Fruit fly (Drosophila melanogaster): ENCODE results near the gene CG42271.

Gene CG42271

DNA sequence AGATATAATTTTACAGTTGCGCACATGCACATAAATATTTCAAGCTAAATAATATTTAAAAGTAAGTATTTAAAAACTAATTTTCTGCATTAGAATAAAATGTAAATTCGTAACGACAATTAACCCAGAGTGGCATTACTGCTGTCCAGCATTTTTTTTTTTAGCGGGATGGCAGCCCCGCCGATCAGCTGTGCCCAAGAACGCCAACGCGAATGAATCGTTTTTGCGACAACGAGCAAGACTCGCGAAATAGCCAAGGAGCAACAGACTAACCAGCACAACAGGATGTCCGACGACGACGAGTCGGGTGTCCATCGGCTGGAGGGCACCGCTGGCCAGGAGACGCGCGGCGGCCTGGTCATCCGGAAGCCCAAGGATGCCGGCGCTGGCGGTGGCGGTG is 32.7 kb downstream of the CG42271 start, which contains the start of gene Prp16:
TSS of gene Prp16 (plus strand) at position 185 of the 400 bp plus-strand sequence.
- no peak for TF ChIP-seq Vsx2 (GFP tag; optimal IDR thresholded peaks at IDR 0.05; ENCODE audit: partially characterized antibody)
- TF ChIP-seq Hr83 (GFP tag; optimal IDR thresholded peaks at IDR 0.05; ENCODE audit: poor library complexity, severe bottlenecking): no peak
- no peak for TF ChIP-seq foxo (GFP tag; optimal IDR thresholded peaks at IDR 0.05)
- no peak for TF ChIP-seq brk (GFP tag; optimal IDR thresholded peaks at IDR 0.05)
- TF ChIP-seq dl (GFP tag; optimal IDR thresholded peaks at IDR 0.05; ENCODE audit: insufficient read depth in 1 of 2, partially characterized antibody in 2 of 2): no peak
- no peak for TF ChIP-seq usp (GFP tag; optimal IDR thresholded peaks at IDR 0.05)
- no peak for TF ChIP-seq CG9705 (GFP tag; optimal IDR thresholded peaks at IDR 0.05)
- TF ChIP-seq pan (optimal IDR thresholded peaks at IDR 0.05): no peak
- no peak for TF ChIP-seq rgr (GFP tag; optimal IDR thresholded peaks at IDR 0.05)
- TF ChIP-seq Rel (GFP tag; optimal IDR thresholded peaks at IDR 0.05): no peak
- TF ChIP-seq Rel (tag; optimal IDR thresholded peaks at IDR 0.05): no peak
- TF ChIP-seq psq (GFP tag; optimal IDR thresholded peaks at IDR 0.05): no peak
- no peak for TF ChIP-seq Hr78 (GFP tag; optimal IDR thresholded peaks at IDR 0.05)

DNA sequence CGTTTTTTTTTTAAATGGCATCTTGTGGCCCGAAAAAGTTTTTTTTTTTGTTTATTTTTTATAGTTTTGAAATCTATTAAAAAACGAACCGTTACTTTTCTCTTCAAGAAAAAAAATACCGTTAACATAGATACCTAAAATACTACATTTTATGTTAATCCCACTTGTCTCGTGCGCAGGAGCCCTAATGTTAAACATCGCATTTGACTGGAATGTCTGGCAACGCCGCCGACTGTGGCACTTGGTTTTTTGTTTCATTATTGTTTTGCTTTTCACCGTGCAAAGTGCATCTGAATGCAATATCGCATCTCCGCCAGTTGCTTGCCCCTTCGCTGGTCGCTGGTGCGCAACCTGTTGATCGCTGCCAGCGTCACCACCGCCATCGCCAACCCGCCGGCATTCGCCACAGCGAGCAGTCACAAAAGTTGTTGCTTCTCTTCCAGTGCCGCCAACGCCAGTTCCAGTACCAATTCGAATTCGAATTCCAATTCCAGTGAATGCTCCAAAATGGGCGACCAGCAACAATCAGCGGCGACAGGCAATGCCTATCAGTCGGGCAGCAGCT is 33.8 kb downstream of the CG42271 start, which contains the start of gene CG11590:
TSS of gene CG11590 (plus strand) at position 212 of the 565 bp plus-strand sequence.
- peak; percentile 88 for TF ChIP-seq Dif (GFP tag; optimal IDR thresholded peaks at IDR 0.05; ENCODE audit: partially characterized antibody)
- TF ChIP-seq h (GFP tag; optimal IDR thresholded peaks at IDR 0.05): no peak
- TF ChIP-seq br (GFP tag; optimal IDR thresholded peaks at IDR 0.05): no peak
- peak; percentile 96 for TF ChIP-seq Vsx2 (GFP tag; optimal IDR thresholded peaks at IDR 0.05; ENCODE audit: partially characterized antibody)

DNA sequence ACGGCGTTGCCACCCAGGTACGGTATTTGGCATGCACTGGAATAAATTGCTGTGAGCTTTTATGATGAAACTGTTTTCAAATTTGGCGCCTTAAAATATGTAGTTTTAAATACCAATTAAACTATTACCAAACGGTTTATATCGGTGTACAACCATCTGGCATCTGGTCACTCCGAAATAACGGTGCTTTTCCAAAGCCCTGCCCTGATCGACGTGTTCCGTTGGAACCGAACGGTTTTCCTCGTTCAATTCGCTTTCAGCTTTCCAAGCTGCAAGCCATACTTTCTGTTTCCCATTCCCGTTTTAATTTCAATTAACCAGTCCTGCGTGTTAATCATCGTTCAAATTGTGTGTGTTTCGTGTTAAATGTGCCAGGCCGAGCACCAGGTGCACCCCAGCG is 40.9 kb downstream of the CG42271 start, which contains the start of gene yl:
TSS of gene yl (plus strand) at position 202 of the 400 bp plus-strand sequence.
- TF ChIP-seq ey (GFP tag; optimal IDR thresholded peaks at IDR 0.05) (no peak), Hr83 (GFP tag; optimal IDR thresholded peaks at IDR 0.05; ENCODE audit: poor library complexity, severe bottlenecking) (no peak)

DNA sequence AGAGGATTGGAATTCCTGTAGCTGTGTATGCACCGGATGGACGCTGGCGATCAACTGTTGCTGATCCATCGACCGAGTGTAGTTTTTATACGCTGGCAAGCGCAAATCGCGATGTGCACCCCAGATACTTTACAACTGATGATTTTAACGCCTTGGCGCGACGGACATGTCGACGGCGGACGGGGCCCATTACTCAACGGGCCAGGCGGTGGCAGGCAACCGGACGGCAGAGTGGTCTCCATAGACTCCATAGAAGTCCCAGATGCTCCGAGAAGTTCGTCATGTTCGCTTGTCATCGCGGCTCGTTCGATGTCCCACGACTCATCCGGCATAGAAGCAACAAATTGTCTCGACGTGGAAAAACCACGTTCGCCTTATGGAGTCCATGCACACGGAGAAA is 41.9 kb downstream of the CG42271 start, which contains the start of gene CG13403:
TSS of gene CG13403 (minus strand) at position 101 of the 400 bp plus-strand sequence.
- no peak for TF ChIP-seq woc (GFP tag; optimal IDR thresholded peaks at IDR 0.05)
- TF ChIP-seq psq (GFP tag; optimal IDR thresholded peaks at IDR 0.05): no peak
- no peak for TF ChIP-seq N (GFP tag; optimal IDR thresholded peaks at IDR 0.05)
- TF ChIP-seq Hnf4 (GFP tag; optimal IDR thresholded peaks at IDR 0.05): no peak
- TF ChIP-seq rgr (GFP tag; optimal IDR thresholded peaks at IDR 0.05): no peak
- no peak for TF ChIP-seq usp (GFP tag; optimal IDR thresholded peaks at IDR 0.05)
- no peak for TF ChIP-seq foxo (GFP tag; optimal IDR thresholded peaks at IDR 0.05)
- no peak for TF ChIP-seq CG9705 (GFP tag; optimal IDR thresholded peaks at IDR 0.05)
- no peak for TF ChIP-seq Vsx2 (GFP tag; optimal IDR thresholded peaks at IDR 0.05; ENCODE audit: partially characterized antibody)
- TF ChIP-seq CrebA (GFP tag; optimal IDR thresholded peaks at IDR 0.05; ENCODE audit: borderline replicate concordance): no peak
- TF ChIP-seq lola (GFP tag; optimal IDR thresholded peaks at IDR 0.05): no peak
- TF ChIP-seq OdsH (GFP tag; optimal IDR thresholded peaks at IDR 0.05): no peak
- no peak for TF ChIP-seq Jra (GFP tag; optimal IDR thresholded peaks at IDR 0.05)
- no peak for TF ChIP-seq HLH106 (tag; optimal IDR thresholded peaks at IDR 0.05)
- TF ChIP-seq Dif (GFP tag; optimal IDR thresholded peaks at IDR 0.05; ENCODE audit: partially characterized antibody): no peak
- TF ChIP-seq Myc (optimal IDR thresholded peaks at IDR 0.05): no peak
- TF ChIP-seq Sp1 (GFP tag; optimal IDR thresholded peaks at IDR 0.05): no peak
- no peak for TF ChIP-seq Mio (GFP tag; optimal IDR thresholded peaks at IDR 0.05)
- TF ChIP-seq ey (GFP tag; optimal IDR thresholded peaks at IDR 0.05): no peak

DNA sequence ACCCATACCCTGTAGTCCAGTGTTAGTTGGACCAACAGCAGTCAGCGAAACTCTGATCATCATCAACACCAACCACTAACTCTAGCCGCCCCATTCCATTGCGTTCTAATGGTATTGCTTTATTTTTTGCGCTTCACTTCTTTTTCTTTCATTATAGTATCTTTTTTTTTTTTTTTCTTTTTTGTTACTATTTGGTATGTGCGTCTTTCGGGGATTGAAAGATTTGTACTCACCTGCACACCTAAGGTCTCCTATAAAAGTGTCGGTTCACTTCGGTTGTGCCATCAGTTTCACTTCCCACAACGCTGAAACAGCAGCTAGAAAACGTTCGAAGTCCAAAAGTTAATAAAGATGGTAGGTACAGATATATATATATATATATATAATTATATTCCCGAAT is 44.6 kb downstream of the CG42271 start, which contains the start of gene CG11585:
TSS of gene CG11585 (plus strand) at position 301 of the 400 bp plus-strand sequence.
- TF ChIP-seq Rel (GFP tag; optimal IDR thresholded peaks at IDR 0.05): no peak
- TF ChIP-seq Rel (tag; optimal IDR thresholded peaks at IDR 0.05): no peak
- TF ChIP-seq Abd-B (GFP tag; optimal IDR thresholded peaks at IDR 0.05): no peak
- no peak for TF ChIP-seq fru (GFP tag; optimal IDR thresholded peaks at IDR 0.05)
- TF ChIP-seq Hr78 (GFP tag; optimal IDR thresholded peaks at IDR 0.05): no peak
- no peak for TF ChIP-seq Dfd (GFP tag; optimal IDR thresholded peaks at IDR 0.05)
- no peak for TF ChIP-seq ey (GFP tag; optimal IDR thresholded peaks at IDR 0.05)
